Fruit fly (Drosophila melanogaster): ENCODE results near the gene Chd1.

DNA sequence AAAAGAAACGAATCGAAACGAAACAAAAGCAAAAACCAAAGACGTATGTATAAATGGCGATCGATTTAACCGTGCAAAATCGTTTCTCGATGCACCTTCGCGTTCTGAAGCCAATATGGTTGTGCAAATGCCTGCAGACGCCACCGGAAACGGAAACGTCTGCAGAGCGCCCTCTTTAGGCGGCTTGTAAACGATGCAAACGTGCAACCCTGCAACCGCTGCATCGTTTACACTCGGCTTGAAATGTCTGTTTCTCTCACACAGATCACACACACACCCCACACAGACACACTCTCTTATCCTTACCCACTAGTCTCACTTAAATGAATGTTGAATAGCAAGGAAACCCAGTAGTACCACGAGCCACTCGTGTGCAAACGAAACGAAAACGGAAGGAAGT lies 20.6 kb downstream of the Chd1 start:
- TF ChIP-seq CG11617 (GFP tag; optimal IDR thresholded peaks at IDR 0.05) = no peak
- no peak for TF ChIP-seq kay (GFP tag; ENCODE audit: borderline replicate concordance)
